Worm (Caenorhabditis elegans) whole organism, late embryonic: ENCODE results near the gene F59D12.3.
A peak's percentile ranks its signal among the peaks of the same experiment; 100 is the strongest.

ENCODE experiments used
- K09A11.1 ChIP-seq: sonication (generic microtip); optimal IDR thresholded peaks from 2 replicates; lab custom pipeline; 2017; ENCODE audit warnings: antibody characterized with exemption, mild to moderate bottlenecking, missing genetic modification characterization, missing compliant biosample characterization; ENCODE audit not compliant: insufficient read depth
- T23F11.4 ChIP-seq: fragments of 200-800 bp; sonication (Bioruptor generic); optimal IDR thresholded peaks from 2 replicates; lab custom pipeline; 2018; ENCODE audit warnings: mild to moderate bottlenecking, missing genetic modification characterization, missing compliant biosample characterization
- ahr-1 ChIP-seq: sonication (generic microtip); optimal IDR thresholded peaks from 2 replicates; lab custom pipeline; 2016; ENCODE audit warnings: missing genetic modification characterization, missing compliant biosample characterization
- ama-1 ChIP-seq: fragments of 150-350 bp; optimal IDR thresholded peaks from 2 replicates; lab custom pipeline; 2014
- ceh-30 ChIP-seq: fragments of 150-350 bp; optimal IDR thresholded peaks from 2 replicates; lab custom pipeline; 2014; ENCODE audit warnings: missing biosample characterization, missing genetic modification characterization
- ceh-34 ChIP-seq: sonication (generic microtip); optimal IDR thresholded peaks from 2 replicates; lab custom pipeline; 2016; ENCODE audit warnings: mild to moderate bottlenecking, missing genetic modification characterization, missing compliant biosample characterization
- ceh-6 ChIP-seq: fragments of 200-800 bp; sonication (Bioruptor generic); optimal IDR thresholded peaks from 2 replicates; lab custom pipeline; 2018; ENCODE audit warnings: mild to moderate bottlenecking, missing genetic modification characterization, missing compliant biosample characterization
- elt-2 ChIP-seq: sonication (generic microtip); optimal IDR thresholded peaks from 2 replicates; lab custom pipeline; 2016; ENCODE audit warnings: missing genetic modification reagents, missing genetic modification characterization, missing compliant biosample characterization
- eyg-1 ChIP-seq: sonication (generic microtip); optimal IDR thresholded peaks from 2 replicates; lab custom pipeline; 2016; ENCODE audit warnings: missing genotype, missing genetic modification characterization, missing compliant biosample characterization
- hlh-13 ChIP-seq: fragments of 200-800 bp; sonication (Bioruptor generic); optimal IDR thresholded peaks from 2 replicates; lab custom pipeline; 2018; ENCODE audit warnings: mild to moderate bottlenecking, missing genetic modification characterization, missing compliant biosample characterization
- hlh-30 ChIP-seq: sonication (generic microtip); optimal IDR thresholded peaks from 2 replicates; lab custom pipeline; 2017; ENCODE audit warnings: antibody characterized with exemption, missing genetic modification characterization, missing compliant biosample characterization; ENCODE audit not compliant: insufficient read depth
- hlh-8 ChIP-seq: sonication (generic microtip); optimal IDR thresholded peaks from 2 replicates; lab custom pipeline; 2016; ENCODE audit warnings: missing genotype, missing genetic modification characterization, missing compliant biosample characterization
- mec-3 ChIP-seq: sonication (generic microtip); optimal IDR thresholded peaks from 2 replicates; lab custom pipeline; 2016; ENCODE audit warnings: borderline replicate concordance, missing genetic modification characterization, missing compliant biosample characterization
- pat-9 ChIP-seq: fragments of 200-800 bp; sonication (Bioruptor generic); optimal IDR thresholded peaks from 2 replicates; lab custom pipeline; 2018; ENCODE audit warnings: mild to moderate bottlenecking, missing genetic modification characterization, moderate library complexity, missing compliant biosample characterization
- pax-1 ChIP-seq: fragments of 150-350 bp; optimal IDR thresholded peaks from 2 replicates; lab custom pipeline; 2014; ENCODE audit warnings: missing biosample characterization, missing genetic modification characterization
- pha-4 ChIP-seq: fragments of 150-350 bp; optimal IDR thresholded peaks from 2 replicates; lab custom pipeline; 2018; ENCODE audit warnings: missing biosample characterization, missing genetic modification reagents, missing genetic modification characterization
- rnt-1 ChIP-seq: sonication (generic microtip); optimal IDR thresholded peaks from 2 replicates; lab custom pipeline; 2016; ENCODE audit warnings: missing genetic modification characterization, missing compliant biosample characterization
- sdc-2 ChIP-seq: sonication (generic microtip); optimal IDR thresholded peaks from 2 replicates; lab custom pipeline; 2016; ENCODE audit warnings: missing genotype, missing genetic modification characterization, missing compliant biosample characterization
- sox-4 ChIP-seq: sonication (generic microtip); optimal IDR thresholded peaks from 2 replicates; lab custom pipeline; 2017; ENCODE audit warnings: mild to moderate bottlenecking, missing genetic modification characterization, inconsistent platforms, missing compliant biosample characterization
- ttx-3 ChIP-seq: sonication (generic microtip); optimal IDR thresholded peaks from 2 replicates; lab custom pipeline; 2016; ENCODE audit warnings: missing genetic modification reagents, missing genetic modification characterization, missing compliant biosample characterization
- unc-3 ChIP-seq, 2 experiments: fragments of 200-800 bp in 1 of 2; sonication (Bioruptor generic) in 1 of 2; sonication (generic microtip) in 1 of 2; conservative IDR thresholded peaks in 1 of 2; optimal IDR thresholded peaks in 1 of 2; 2 replicates each; pipeline versions ENCODE4 v1.3.6 to Lab custom; 2016 to 2022; ENCODE audit warnings: missing compliant biosample characterization in 2 of 2, missing genetic modification characterization in 2 of 2, missing genetic modification reagents in 1 of 2
- ztf-16 ChIP-seq: sonication (generic microtip); optimal IDR thresholded peaks from 2 replicates; lab custom pipeline; 2017; ENCODE audit warnings: missing genetic modification characterization, missing compliant biosample characterization

Gene F59D12.3

DNA sequence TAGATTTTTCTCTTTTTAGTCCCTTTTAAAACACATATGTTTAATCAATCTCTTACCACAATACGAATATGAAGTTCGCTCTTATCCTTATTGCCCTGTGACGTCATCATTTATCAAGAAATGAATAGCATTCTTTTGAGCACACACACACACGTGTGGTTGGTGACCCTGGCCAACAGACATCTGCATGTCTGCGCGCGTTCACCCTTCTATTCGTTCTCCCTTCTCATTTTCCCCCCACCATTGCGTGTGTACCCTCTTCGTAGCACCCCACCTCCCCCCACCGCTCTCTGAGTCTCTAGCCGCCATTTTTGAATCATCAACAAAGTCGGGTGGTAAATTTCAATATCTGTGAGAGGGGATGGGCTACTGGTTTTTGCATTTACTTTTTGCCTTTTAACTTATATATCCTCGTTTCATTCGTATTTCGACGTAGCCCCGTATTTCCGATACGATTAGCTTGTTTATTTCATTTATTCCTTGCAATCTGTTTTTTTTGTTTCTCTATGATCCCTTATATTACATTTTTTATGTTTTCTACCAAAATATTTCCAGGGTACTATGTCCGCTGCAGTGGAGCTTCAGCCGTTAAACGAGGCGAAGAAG is 50.2 kb downstream of the F59D12.3 start, which contains the start of gene ent-2:
Gene ent-2, plus strand, starts transcription at position 556 of the 606 bp plus-strand sequence.
- TF ChIP-seq unc-3 (GFP tag; conservative IDR thresholded peaks at IDR 0.05; lab: Robert Waterston, UW) (no peak), unc-3 (tag; optimal IDR thresholded peaks at IDR 0.05; lab: Kevin White, UChicago) (no peak), hlh-30 (tag; lab: Kevin White, UChicago) (peak; percentile 5), T23F11.4 (no peak), elt-2 (tag; lab: Kevin White, UChicago) (peak; percentile 51), pat-9 (peak; percentile 6)

DNA sequence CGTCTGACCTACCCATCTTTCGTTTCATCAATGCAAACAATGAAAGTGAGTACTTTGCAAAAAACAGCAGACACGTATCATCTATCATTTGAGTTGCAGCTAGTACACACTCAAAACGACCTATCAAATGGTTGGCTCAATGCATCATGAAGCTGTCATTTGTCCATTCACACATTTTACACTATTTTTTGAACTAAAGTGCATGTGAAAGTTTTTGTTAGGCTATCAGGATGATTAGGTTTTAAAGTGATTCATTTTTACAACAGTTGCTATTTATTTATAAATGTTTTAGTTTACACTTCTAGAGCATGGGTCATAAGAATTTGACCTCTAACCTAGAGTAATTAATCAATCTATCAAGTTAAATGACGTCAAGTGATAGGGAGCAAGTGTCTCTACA is 50.8 kb downstream of the F59D12.3 start:
- TF ChIP-seq hlh-30 (tag; lab: Kevin White, UChicago) (no peak), eyg-1 (tag; lab: Kevin White, UChicago) (no peak), ztf-16 (tag; lab: Kevin White, UChicago) (no peak), K09A11.1 (no peak), hlh-13 (GFP tag; lab: Kevin White, UChicago) (no peak), ceh-30 (tag; lab: Kevin White, UChicago) (no peak), mec-3 (tag; lab: Kevin White, UChicago) (no peak), ama-1 (lab: Kevin White, UChicago) (no peak), rnt-1 (tag; lab: Kevin White, UChicago) (no peak), ceh-34 (no peak), ttx-3 (tag; lab: Kevin White, UChicago) (no peak), pha-4 (no peak), pax-1 (tag; lab: Kevin White, UChicago) (no peak), sox-4 (tag; lab: Kevin White, UChicago) (no peak), ahr-1 (tag; lab: Kevin White, UChicago) (no peak), ceh-6 (GFP tag; lab: Kevin White, UChicago) (no peak), hlh-8 (no peak), pat-9 (no peak)

DNA sequence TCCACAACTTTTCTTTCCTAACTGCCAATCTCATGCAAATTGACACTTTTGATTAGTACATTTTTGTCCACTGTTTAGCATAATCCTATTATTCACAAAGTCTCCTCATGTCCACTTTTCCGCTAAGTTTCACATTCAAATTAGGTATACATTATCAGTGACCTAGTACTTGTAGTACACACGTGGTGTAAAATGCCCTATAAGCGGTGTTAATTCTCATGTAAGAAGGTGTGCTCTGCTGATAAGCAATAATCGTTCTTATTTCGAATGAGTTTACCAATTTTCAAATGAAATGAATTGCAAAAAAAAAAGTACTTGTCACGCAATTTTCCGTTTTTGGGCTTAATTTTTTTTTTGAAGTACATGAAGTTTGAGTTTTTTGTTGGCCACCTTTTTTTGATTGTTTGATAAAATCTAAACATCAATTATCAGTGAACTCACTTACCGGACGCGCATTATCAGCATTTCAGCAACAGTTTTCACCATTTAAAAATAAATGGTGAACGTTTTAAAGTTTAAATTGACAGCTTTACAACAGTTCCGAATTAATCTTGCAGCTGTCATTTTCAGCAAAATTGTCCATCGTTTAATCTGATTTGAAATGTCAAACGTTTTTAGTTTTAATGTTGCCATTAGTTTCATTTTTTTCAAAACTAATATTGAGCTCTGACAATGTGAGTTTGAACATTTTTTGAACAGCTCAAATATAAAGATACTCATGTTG is 51.9 kb downstream of the F59D12.3 start:
- TF ChIP-seq elt-2 (tag; lab: Kevin White, UChicago) (peak; percentile 75), sdc-2 (tag; lab: Kevin White, UChicago) (no peak)
